Worm (Caenorhabditis elegans) whole organism, L2 larva: Measurements from ENCODE around the gene srh-75.
A peak's percentile ranks its signal among the peaks of the same experiment; 100 is the strongest.

Source experiments
- C34F6.9 ChIP-seq: fragments of 150-350 bp; optimal IDR thresholded peaks from 2 replicates; lab custom pipeline; 2014; ENCODE audit warnings: missing biosample characterization, missing genetic modification characterization
- F13H6.1 ChIP-seq: sonication (generic microtip); optimal IDR thresholded peaks from 2 replicates; lab custom pipeline; 2016; ENCODE audit warnings: missing genetic modification characterization, missing compliant biosample characterization
- R02D3.7 ChIP-seq: fragments of 150-350 bp; optimal IDR thresholded peaks from 2 replicates; lab custom pipeline; 2014; ENCODE audit warnings: missing biosample characterization, missing genetic modification characterization
- Y55F3AM.14 ChIP-seq: fragments of 200-800 bp; sonication (Bioruptor generic); optimal IDR thresholded peaks from 2 replicates; lab custom pipeline; 2018; ENCODE audit warnings: mild to moderate bottlenecking, missing genetic modification characterization, missing compliant biosample characterization
- ZK546.5 ChIP-seq: sonication (generic microtip); optimal IDR thresholded peaks from 2 replicates; lab custom pipeline; 2017; ENCODE audit warnings: missing biosample characterization, missing genetic modification characterization
- alr-1 ChIP-seq: fragments of 150-350 bp; optimal IDR thresholded peaks from 2 replicates; lab custom pipeline; 2014; ENCODE audit warnings: missing biosample characterization, missing genetic modification characterization
- aly-2 ChIP-seq: fragments of 150-350 bp; optimal IDR thresholded peaks from 2 replicates; lab custom pipeline; 2014; ENCODE audit warnings: missing biosample characterization, missing genetic modification characterization
- ama-1 ChIP-seq: fragments of 150-350 bp; optimal IDR thresholded peaks from 2 replicates; lab custom pipeline; 2018; ENCODE audit warnings: inconsistent platforms
- blmp-1 ChIP-seq: sonication (generic microtip); optimal IDR thresholded peaks from 2 replicates; lab custom pipeline; 2017; ENCODE audit warnings: missing genetic modification characterization, mild to moderate bottlenecking, missing compliant biosample characterization, antibody characterized with exemption, moderate library complexity; ENCODE audit not compliant: insufficient read depth
- ceh-16 ChIP-seq: fragments of 150-350 bp; optimal IDR thresholded peaks from 2 replicates; lab custom pipeline; 2014; ENCODE audit warnings: missing biosample characterization, missing genetic modification characterization
- ceh-82 ChIP-seq: fragments of 150-350 bp; optimal IDR thresholded peaks from 2 replicates; lab custom pipeline; 2014; ENCODE audit warnings: missing biosample characterization, missing genetic modification characterization
- crh-2 ChIP-seq: sonication (generic microtip); optimal IDR thresholded peaks from 2 replicates; lab custom pipeline; 2017; ENCODE audit warnings: missing biosample characterization, missing genetic modification characterization
- dmd-4 ChIP-seq: sonication (generic microtip); optimal IDR thresholded peaks from 2 replicates; lab custom pipeline; 2017; ENCODE audit warnings: missing biosample characterization, missing genetic modification characterization
- egl-27 ChIP-seq: sonication (generic microtip); optimal IDR thresholded peaks from 3 replicates; lab custom pipeline; 2017; ENCODE audit warnings: missing biosample characterization, missing genetic modification reagents, missing genetic modification characterization
- elt-1 ChIP-seq: fragments of 150-350 bp; optimal IDR thresholded peaks from 2 replicates; lab custom pipeline; 2014; ENCODE audit warnings: missing biosample characterization, missing genetic modification characterization
- elt-3 ChIP-seq: sonication (generic microtip); optimal IDR thresholded peaks from 2 replicates; lab custom pipeline; 2017; ENCODE audit warnings: missing biosample characterization, missing genetic modification characterization
- fos-1 ChIP-seq: fragments of 150-350 bp; optimal IDR thresholded peaks from 2 replicates; lab custom pipeline; 2014; ENCODE audit warnings: missing biosample characterization, missing genetic modification characterization
- gmeb-1 ChIP-seq: fragments of 150-350 bp; optimal IDR thresholded peaks from 2 replicates; lab custom pipeline; 2014; ENCODE audit warnings: missing biosample characterization, missing genetic modification characterization
- lin-11 ChIP-seq: fragments of 150-350 bp; sonication (generic microtip); optimal IDR thresholded peaks from 2 replicates; lab custom pipeline; 2014; ENCODE audit warnings: missing biosample characterization, missing genetic modification characterization, inconsistent platforms, mixed read lengths
- lin-13 ChIP-seq: fragments of 150-350 bp; optimal IDR thresholded peaks from 2 replicates; lab custom pipeline; 2014; ENCODE audit warnings: missing biosample characterization, missing genetic modification reagents, missing genetic modification characterization
- lin-39 ChIP-seq: fragments of 150-350 bp; optimal IDR thresholded peaks from 2 replicates; lab custom pipeline; 2014; ENCODE audit warnings: missing biosample characterization, missing genetic modification reagents, missing genetic modification characterization
- lsy-2 ChIP-seq, 2 experiments: fragments of 150-350 bp in 1 of 2; sonication (generic microtip) in 1 of 2; optimal IDR thresholded peaks; 2 replicates each; lab custom pipeline; 2014 to 2017; ENCODE audit warnings: missing biosample characterization in 2 of 2, missing genetic modification characterization in 2 of 2
- mab-5 ChIP-seq: fragments of 150-350 bp; optimal IDR thresholded peaks from 2 replicates; lab custom pipeline; 2014; ENCODE audit warnings: missing biosample characterization, missing genetic modification characterization
- mbf-1 ChIP-seq: sonication (generic microtip); optimal IDR thresholded peaks from 2 replicates; lab custom pipeline; 2017; ENCODE audit warnings: missing biosample characterization, missing genetic modification characterization
- mdl-1 ChIP-seq, 2 experiments: fragments of 150-350 bp in 1 of 2; sonication (generic microtip) in 1 of 2; optimal IDR thresholded peaks; 2 replicates each; lab custom pipeline; 2017; ENCODE audit warnings: missing biosample characterization in 2 of 2, missing genetic modification characterization in 2 of 2
- nhr-10 ChIP-seq: sonication (generic microtip); optimal IDR thresholded peaks from 2 replicates; lab custom pipeline; 2017; ENCODE audit warnings: missing biosample characterization, missing genetic modification characterization
- nhr-11 ChIP-seq: fragments of 150-350 bp; optimal IDR thresholded peaks from 2 replicates; lab custom pipeline; 2014; ENCODE audit warnings: missing biosample characterization, missing genetic modification characterization
- nhr-12 ChIP-seq: fragments of 150-350 bp; optimal IDR thresholded peaks from 2 replicates; lab custom pipeline; 2014; ENCODE audit warnings: missing biosample characterization, missing genetic modification characterization
- nhr-129 ChIP-seq: fragments of 150-350 bp; optimal IDR thresholded peaks from 2 replicates; lab custom pipeline; 2014; ENCODE audit warnings: missing biosample characterization, missing genetic modification characterization
- nhr-21 ChIP-seq: fragments of 150-350 bp; optimal IDR thresholded peaks from 2 replicates; lab custom pipeline; 2014; ENCODE audit warnings: missing biosample characterization, missing genetic modification characterization
- nhr-23 ChIP-seq: fragments of 150-350 bp; optimal IDR thresholded peaks from 2 replicates; lab custom pipeline; 2014; ENCODE audit warnings: missing biosample characterization, missing genetic modification reagents, missing genetic modification characterization
- nhr-237 ChIP-seq: fragments of 150-350 bp; optimal IDR thresholded peaks from 2 replicates; lab custom pipeline; 2014; ENCODE audit warnings: missing biosample characterization, missing genetic modification characterization
- nhr-25 ChIP-seq: fragments of 150-350 bp; sonication (generic microtip); optimal IDR thresholded peaks from 3 replicates; lab custom pipeline; 2014; ENCODE audit warnings: missing biosample characterization, missing genetic modification characterization
- nhr-6 ChIP-seq: fragments of 150-350 bp; optimal IDR thresholded peaks from 2 replicates; lab custom pipeline; 2014; ENCODE audit warnings: missing biosample characterization, missing genetic modification characterization
- nhr-77 ChIP-seq: fragments of 150-350 bp; optimal IDR thresholded peaks from 2 replicates; lab custom pipeline; 2014; ENCODE audit warnings: missing biosample characterization, missing genetic modification characterization
- peb-1 ChIP-seq: fragments of 150-350 bp; optimal IDR thresholded peaks from 2 replicates; lab custom pipeline; 2014; ENCODE audit warnings: missing biosample characterization, missing genetic modification characterization
- sem-4 ChIP-seq: fragments of 150-350 bp; optimal IDR thresholded peaks from 2 replicates; lab custom pipeline; 2014; ENCODE audit warnings: missing biosample characterization, missing genetic modification reagents, missing genetic modification characterization
- skn-1 ChIP-seq: sonication (generic microtip); optimal IDR thresholded peaks from 2 replicates; lab custom pipeline; 2017; ENCODE audit warnings: missing biosample characterization, missing genetic modification characterization
- sma-3 ChIP-seq: sonication (generic microtip); optimal IDR thresholded peaks from 2 replicates; lab custom pipeline; 2016; ENCODE audit warnings: missing genetic modification reagents, missing genetic modification characterization, missing compliant biosample characterization
- sma-9 ChIP-seq, 2 experiments: fragments of 150-350 bp in 1 of 2; sonication (generic microtip) in 1 of 2; optimal IDR thresholded peaks; 2 replicates each; lab custom pipeline; 2014 to 2016; ENCODE audit warnings: missing genetic modification characterization in 2 of 2, mild to moderate bottlenecking in 1 of 2, missing biosample characterization in 1 of 2, missing compliant biosample characterization in 1 of 2, missing genetic modification reagents in 1 of 2, moderate library complexity in 1 of 2
- snpc-4 ChIP-seq: fragments of 150-350 bp; optimal IDR thresholded peaks from 2 replicates; lab custom pipeline; 2014; ENCODE audit warnings: missing biosample characterization, missing genetic modification characterization
- unc-39 ChIP-seq: fragments of 150-350 bp; optimal IDR thresholded peaks from 2 replicates; lab custom pipeline; 2014; ENCODE audit warnings: missing biosample characterization, missing genetic modification characterization
- unc-55 ChIP-seq: fragments of 150-350 bp; sonication (generic microtip); optimal IDR thresholded peaks from 3 replicates; lab custom pipeline; 2014; ENCODE audit warnings: missing biosample characterization, missing genetic modification reagents, missing genetic modification characterization
- unc-62 ChIP-seq: fragments of 150-350 bp; optimal IDR thresholded peaks from 2 replicates; lab custom pipeline; 2014; ENCODE audit warnings: missing biosample characterization, missing genetic modification reagents, missing genetic modification characterization
- zag-1 ChIP-seq: fragments of 150-350 bp; optimal IDR thresholded peaks from 2 replicates; lab custom pipeline; 2014; ENCODE audit warnings: missing biosample characterization, missing genetic modification characterization
- ztf-1 ChIP-seq: fragments of 200-800 bp; sonication (Bioruptor generic); conservative IDR thresholded peaks from 2 replicates; pipeline ENCODE4 v1.3.6; 2022; ENCODE audit warnings: missing genetic modification characterization, missing compliant biosample characterization
- ztf-11 ChIP-seq: sonication (generic microtip); optimal IDR thresholded peaks from 2 replicates; lab custom pipeline; 2017; ENCODE audit warnings: missing biosample characterization, missing genetic modification characterization
- ztf-4 ChIP-seq: fragments of 150-350 bp; optimal IDR thresholded peaks from 2 replicates; lab custom pipeline; 2014; ENCODE audit warnings: missing biosample characterization, missing genetic modification characterization

Gene srh-75

DNA sequence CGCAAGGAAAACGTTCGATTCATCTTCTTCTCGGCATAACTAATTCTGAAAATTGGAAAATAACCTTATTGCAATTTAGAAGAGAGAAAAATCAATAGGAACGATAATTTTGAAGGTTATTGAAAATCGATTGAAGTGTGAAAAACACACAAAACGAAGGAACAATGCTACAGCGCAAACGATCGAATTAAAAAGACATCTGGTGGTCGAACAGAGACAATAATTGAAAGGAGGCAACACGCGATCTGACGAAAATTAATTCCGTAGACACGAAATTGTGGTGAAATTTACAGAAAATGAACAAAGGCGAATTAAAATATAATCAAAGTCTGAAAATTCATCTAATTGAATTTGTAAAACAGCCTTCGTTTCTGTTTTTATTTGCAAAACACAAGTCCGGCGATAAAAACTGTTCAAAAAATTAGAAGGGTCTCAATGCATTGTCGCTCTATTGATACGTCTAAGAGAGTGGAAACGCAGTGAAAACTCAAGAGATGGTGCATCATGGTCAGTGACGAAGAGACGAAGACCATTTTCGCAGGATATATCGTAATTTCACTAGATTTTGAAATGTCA lies 17.5 kb downstream of the srh-75 start, which contains the start of gene pak-2:
Gene pak-2, minus strand, starts transcription at position 51 of the 576 bp plus-strand sequence.
- TF ChIP-seq unc-39, result no peak
- no peak for TF ChIP-seq elt-3 (tag; lab: Kevin White, UChicago)
- TF ChIP-seq elt-1 (tag; lab: Kevin White, UChicago), result no peak
- no peak for TF ChIP-seq snpc-4
- TF ChIP-seq mbf-1 (tag; lab: Kevin White, UChicago), result no peak
- TF ChIP-seq mab-5 (tag; lab: Kevin White, UChicago), result no peak
- no peak for TF ChIP-seq ztf-4 (tag; lab: Kevin White, UChicago)
- no peak for TF ChIP-seq peb-1 (tag; lab: Kevin White, UChicago)
- peak; percentile 37 for TF ChIP-seq Y55F3AM.14 (GFP tag; lab: Kevin White, UChicago)
- no peak for TF ChIP-seq nhr-12
- TF ChIP-seq egl-27 (tag; lab: Kevin White, UChicago), result peak; percentile 55
- TF ChIP-seq blmp-1 (tag; lab: Kevin White, UChicago), result peak; percentile 39
- TF ChIP-seq sma-9 (GFP tag; optimal IDR thresholded peaks at IDR 0.05; lab: Kevin White, UChicago), result peak; percentile 62
- no peak for TF ChIP-seq sma-9 (tag; optimal IDR thresholded peaks at IDR 0.05; lab: Kevin White, UChicago)
- peak; percentile 45 for TF ChIP-seq sem-4 (tag; lab: Kevin White, UChicago)
- TF ChIP-seq nhr-11 (tag; lab: Kevin White, UChicago), result no peak
- TF ChIP-seq lin-39 (tag; lab: Kevin White, UChicago), result no peak
- peak; percentile 93 for TF ChIP-seq C34F6.9 (tag; lab: Kevin White, UChicago)
- peak; percentile 12 for TF ChIP-seq zag-1 (tag; lab: Kevin White, UChicago)
- no peak for TF ChIP-seq ama-1
- TF ChIP-seq sma-3 (GFP tag; lab: Kevin White, UChicago), result peak; percentile 93
- TF ChIP-seq ceh-16 (tag; lab: Kevin White, UChicago), result no peak
- TF ChIP-seq lin-13 (GFP tag; lab: Kevin White, UChicago), result peak; percentile 84
- TF ChIP-seq skn-1 (tag; lab: Kevin White, UChicago), result no peak
- no peak for TF ChIP-seq unc-62 (GFP tag; lab: Kevin White, UChicago)
- no peak for TF ChIP-seq ceh-82
- no peak for TF ChIP-seq alr-1 (tag; lab: Kevin White, UChicago)
- peak; percentile 95 for TF ChIP-seq unc-55 (GFP tag; lab: Kevin White, UChicago)
- TF ChIP-seq dmd-4 (tag; lab: Kevin White, UChicago), result no peak
- TF ChIP-seq fos-1 (tag; lab: Kevin White, UChicago), result peak; percentile 76
- TF ChIP-seq nhr-237 (tag; lab: Kevin White, UChicago), result no peak
- peak; percentile 74 for TF ChIP-seq crh-2 (tag; lab: Kevin White, UChicago)
- TF ChIP-seq ztf-11 (tag; lab: Kevin White, UChicago), result no peak
- no peak for TF ChIP-seq ZK546.5 (tag; lab: Kevin White, UChicago)
- TF ChIP-seq nhr-6, result peak; percentile 75
- TF ChIP-seq nhr-77 (tag; lab: Kevin White, UChicago), result no peak
- TF ChIP-seq nhr-25 (tag; lab: Kevin White, UChicago), result peak; percentile 76
- TF ChIP-seq nhr-23 (tag; lab: Kevin White, UChicago), result no peak
- no peak for TF ChIP-seq R02D3.7 (tag; lab: Kevin White, UChicago)
- peak; percentile 81 for TF ChIP-seq F13H6.1 (tag; lab: Kevin White, UChicago)
- TF ChIP-seq nhr-10, result no peak
- no peak for TF ChIP-seq aly-2 (tag; lab: Kevin White, UChicago)
- peak; percentile 90 for TF ChIP-seq nhr-129
- TF ChIP-seq lsy-2 (tag; optimal IDR thresholded peaks at IDR 0.05; lab: Kevin White, UChicago), result peak; percentile 38 to 85
- TF ChIP-seq gmeb-1 (tag; lab: Kevin White, UChicago), result peak; percentile 69
- no peak for TF ChIP-seq lin-11 (tag; lab: Kevin White, UChicago)
- TF ChIP-seq ztf-1, result no peak
- peak; percentile 39 for TF ChIP-seq nhr-21 (tag; lab: Kevin White, UChicago)
- no peak for TF ChIP-seq mdl-1 (tag; optimal IDR thresholded peaks at IDR 0.05; lab: Kevin White, UChicago)
